Worm (Caenorhabditis elegans): ENCODE results near the gene F02C9.2.

- no peak for TF ChIP-seq ztf-23 (GFP tag; IDR thresholded peaks at IDR 0.05)
- TF ChIP-seq ref-1 (GFP tag; conservative IDR thresholded peaks at IDR 0.05) = no peak
- TF ChIP-seq ztf-29 (GFP tag; IDR thresholded peaks at IDR 0.05) = no peak
- TF ChIP-seq tab-1 (GFP tag; IDR thresholded peaks at IDR 0.05) = no peak
Observed at ce11 chrV:3118167-3118566, 15.3 kb upstream of the F02C9.2 start, which contains the start of gene clec-210.
